Fruit fly (Drosophila melanogaster): ENCODE results near the gene GILT2.

The GILT2 gene

dm6 chr3R:23722680-23723372 is 44.1 kb downstream of the GILT2 start, which contains the start of gene CG10365 (continued):
- peak; percentile 74 for TF ChIP-seq CG12104 (GFP tag; optimal IDR thresholded peaks at IDR 0.05)
- peak; percentile 20; the same call in 1 of the 3 replicates for TF ChIP-seq Mrtf (GFP tag; IDR thresholded peaks at IDR 0.05)
- no peak for TF ChIP-seq jigr1 (GFP tag; IDR thresholded peaks at IDR 0.05)
- peak; percentile 76 for TF ChIP-seq CG34422 (GFP tag; IDR thresholded peaks at IDR 0.05)
- no peak for TF ChIP-seq hb (GFP tag; IDR thresholded peaks at IDR 0.05; ENCODE audit: partially characterized antibody)
- peak; percentile 59 for TF ChIP-seq CG12219 (GFP tag; optimal IDR thresholded peaks at IDR 0.05)
- TF ChIP-seq lab (GFP tag; optimal IDR thresholded peaks at IDR 0.05), result peak; percentile 92
- TF ChIP-seq Sry-δ (GFP tag; optimal IDR thresholded peaks at IDR 0.05), result no peak
- peak; percentile 92 for TF ChIP-seq CG9727 (GFP tag; optimal IDR thresholded peaks at IDR 0.05)
- TF ChIP-seq CG3995 (GFP tag; optimal IDR thresholded peaks at IDR 0.05), result no peak
- TF ChIP-seq Nf-YA (GFP tag; IDR thresholded peaks at IDR 0.05), result peak; percentile 82
- no peak for TF ChIP-seq CG3163 (GFP tag; optimal IDR thresholded peaks at IDR 0.05)
- peak; percentile 96 for TF ChIP-seq CG2678 (tag; optimal IDR thresholded peaks at IDR 0.05)
- peak; percentile 94 for TF ChIP-seq CG12391 (tag; optimal IDR thresholded peaks at IDR 0.05)
- peak in 1 of 2 experiments; percentile 97 for TF ChIP-seq Hr51 (GFP tag; optimal IDR thresholded peaks at IDR 0.05)
- peak; percentile 70 for TF ChIP-seq ewg (GFP tag; optimal IDR thresholded peaks at IDR 0.05)
- TF ChIP-seq usp (GFP tag; optimal IDR thresholded peaks at IDR 0.05), result no peak
- no peak for TF ChIP-seq CG11723 (GFP tag; optimal IDR thresholded peaks at IDR 0.05)
- TF ChIP-seq sd (tag; optimal IDR thresholded peaks at IDR 0.05), result peak; percentile 65
- no peak for TF ChIP-seq shn (GFP tag; optimal IDR thresholded peaks at IDR 0.05)
- TF ChIP-seq fd96Cb (tag; optimal IDR thresholded peaks at IDR 0.05), result peak; percentile 86
- peak; percentile 59 for TF ChIP-seq tio (GFP tag; optimal IDR thresholded peaks at IDR 0.05)
- TF ChIP-seq CG6689 (GFP tag; IDR thresholded peaks at IDR 0.05), result peak; percentile 86
- no peak for TF ChIP-seq HLH4C (GFP tag; IDR thresholded peaks at IDR 0.05; ENCODE audit: partially characterized antibody)
- no peak for TF ChIP-seq CG15479 (GFP tag; optimal IDR thresholded peaks at IDR 0.05)
- peak; percentile 49 for TF ChIP-seq Six4 (GFP tag; optimal IDR thresholded peaks at IDR 0.05)
- TF ChIP-seq CG11085 (GFP tag; IDR thresholded peaks at IDR 0.05), result peak; percentile 76
- TF ChIP-seq exex (tag; optimal IDR thresholded peaks at IDR 0.05), result peak; percentile 66
- peak; percentile 72 for TF ChIP-seq CrebB (tag; optimal IDR thresholded peaks at IDR 0.05)
- peak; percentile 32; the same call in 1 of the 2 replicates for TF ChIP-seq CG10321 (GFP tag; IDR thresholded peaks at IDR 0.05)
- peak; percentile 51; the same call in 2 of the 3 replicates for TF ChIP-seq CG11560 (tag; IDR thresholded peaks at IDR 0.05)
- no peak for TF ChIP-seq br (optimal IDR thresholded peaks at IDR 0.05)
- TF ChIP-seq CG5180 (GFP tag; optimal IDR thresholded peaks at IDR 0.05), result peak; percentile 70
- no peak for TF ChIP-seq vfl (GFP tag; optimal IDR thresholded peaks at IDR 0.05)
- TF ChIP-seq CG12744 (GFP tag; optimal IDR thresholded peaks at IDR 0.05), result no peak
- peak; percentile 3 for TF ChIP-seq CG3065 (GFP tag; optimal IDR thresholded peaks at IDR 0.05)
- no peak for TF ChIP-seq slp2 (GFP tag; optimal IDR thresholded peaks at IDR 0.05)
- TF ChIP-seq Max (GFP tag; optimal IDR thresholded peaks at IDR 0.05), result no peak
- TF ChIP-seq otp (GFP tag; IDR thresholded peaks at IDR 0.05), result 0 out of 3 replicates have a peak, but pooled peaks have one; percentile 19
- no peak for TF ChIP-seq mam (GFP tag; optimal IDR thresholded peaks at IDR 0.05)
- peak; percentile 85 for TF ChIP-seq Dbx (GFP tag; IDR thresholded peaks at IDR 0.05)
- TF ChIP-seq amos (GFP tag; IDR thresholded peaks at IDR 0.05; ENCODE audit: partially characterized antibody), result no peak
- peak; percentile 72 for TF ChIP-seq CG6765 (GFP tag; optimal IDR thresholded peaks at IDR 0.05)
- 0 out of 2 replicates have a peak, but pooled peaks have one; percentile 12 for TF ChIP-seq unc-4 (GFP tag; IDR thresholded peaks at IDR 0.05; ENCODE audit: partially characterized antibody)
- TF ChIP-seq schlank (tag; optimal IDR thresholded peaks at IDR 0.05), result no peak
- peak; percentile 23 for TF ChIP-seq cato (GFP tag; optimal IDR thresholded peaks at IDR 0.05; ENCODE audit: borderline replicate concordance)
- TF ChIP-seq CG18011 (GFP tag; optimal IDR thresholded peaks at IDR 0.05), result peak; percentile 34
- no peak for TF ChIP-seq sima (GFP tag; optimal IDR thresholded peaks at IDR 0.05)
- TF ChIP-seq cwo (GFP tag; optimal IDR thresholded peaks at IDR 0.05), result peak; percentile 90
